ENCODE assay signal across 1 worm cellular context in genomic region chrIII:6180294-6180693, ce11.
TF ChIP-seq lines count a peak whose summit lies in the region.

No protein-coding gene starts in this region.

TF ChIP-seq in whole organism, L4 larva, 104 proteins besides CTCF, POLR2A, EP300 and RAD21 (continued from another document):
- TF ChIP-seq lin-1 (GFP tag; IDR thresholded peaks at IDR 0.05; lab: Robert Waterston, UW) (peak; percentile 48; the same call in 1 of the 2 replicates), D1046.2 (GFP tag; IDR thresholded peaks at IDR 0.05; lab: Robert Waterston, UW) (no peak), ctbp-1 (GFP tag; IDR thresholded peaks at IDR 0.05; lab: Robert Waterston, UW) (no peak), hif-1 (tag; optimal IDR thresholded peaks at IDR 0.05; lab: Kevin White, UChicago) (no peak), dmd-6 (GFP tag; IDR thresholded peaks at IDR 0.05; lab: Robert Waterston, UW) (peak; percentile 78)
